Worm (Caenorhabditis elegans) whole organism, early embryonic: Measurements from ENCODE around the gene ptc-1.

Experiments
- B0310.2 ChIP-seq: sonication (generic microtip); optimal IDR thresholded peaks from 2 replicates; lab custom pipeline; 2016; ENCODE audit warnings: mild to moderate bottlenecking, missing genetic modification characterization, missing compliant biosample characterization
- F13C5.2 ChIP-seq: sonication (generic microtip); optimal IDR thresholded peaks from 2 replicates; lab custom pipeline; 2017; ENCODE audit warnings: mild to moderate bottlenecking, missing genetic modification characterization, inconsistent platforms, missing compliant biosample characterization
- aly-1 ChIP-seq: sonication (generic microtip); optimal IDR thresholded peaks from 2 replicates; lab custom pipeline; 2016; ENCODE audit warnings: missing genetic modification characterization, missing compliant biosample characterization
- ama-1 ChIP-seq: fragments of 150-350 bp; optimal IDR thresholded peaks from 2 replicates; lab custom pipeline; 2014
- ceh-13 ChIP-seq: fragments of 200-800 bp; sonication (Bioruptor generic); optimal IDR thresholded peaks from 2 replicates; lab custom pipeline; 2018; ENCODE audit warnings: mild to moderate bottlenecking, missing genetic modification characterization, missing compliant biosample characterization
- ceh-36 ChIP-seq: sonication (generic microtip); optimal IDR thresholded peaks from 2 replicates; lab custom pipeline; 2016; ENCODE audit warnings: missing genetic modification characterization, inconsistent platforms, missing compliant biosample characterization

ce11 chrII:7880373-7880862, 12.6 kb upstream of the ptc-1 start, which contains the start of gene perm-1:
- TF ChIP-seq F13C5.2 (no peak), B0310.2 (tag; lab: Kevin White, UChicago) (no peak), ama-1 (lab: Kevin White, UChicago) (no peak), aly-1 (tag; lab: Kevin White, UChicago) (no peak), ceh-36 (no peak), ceh-13 (GFP tag; lab: Kevin White, UChicago) (no peak)
